Fruit fly (Drosophila melanogaster) whole organism, wandering third instar larva: ENCODE data around the gene CG16719.

Experiments used
- Abd-B ChIP-seq: fragments of >200 bp; optimal IDR thresholded peaks from 2 replicates; lab custom pipeline; 2017; ENCODE audit warnings: missing biosample characterization, missing genetic modification characterization
- CrebA ChIP-seq: fragments of 200-800 bp; sonication (Bioruptor generic); optimal IDR thresholded peaks from 2 replicates; lab custom pipeline; 2016; ENCODE audit warnings: missing biosample characterization, mild to moderate bottlenecking, missing genetic modification characterization, borderline replicate concordance
- Dfd ChIP-seq: fragments of >200 bp; optimal IDR thresholded peaks from 2 replicates; lab custom pipeline; 2017; ENCODE audit warnings: missing biosample characterization, missing genetic modification characterization
- Dif ChIP-seq: fragments of 200-275, 200-300 bp; sonication (Bioruptor generic); optimal IDR thresholded peaks from 2 replicates; lab custom pipeline; 2018; ENCODE audit warnings: missing biosample characterization, missing genetic modification characterization; ENCODE audit not compliant: partially characterized antibody
- GATAd ChIP-seq: sonication (Bioruptor generic); optimal IDR thresholded peaks from 2 replicates; lab custom pipeline; 2016; ENCODE audit warnings: missing biosample characterization, missing genetic modification characterization
- HLH106 ChIP-seq: fragments of 200-800 bp; optimal IDR thresholded peaks from 3 replicates; lab custom pipeline; 2019; ENCODE audit warnings: missing biosample characterization, mild to moderate bottlenecking, missing genetic modification characterization, moderate library complexity
- Hnf4 ChIP-seq: fragments of 200-800 bp; sonication (Bioruptor generic); optimal IDR thresholded peaks from 2 replicates; lab custom pipeline; 2016; ENCODE audit warnings: missing biosample characterization, mild to moderate bottlenecking, missing genetic modification characterization
- Hr83 ChIP-seq: fragments of 200-300 bp; sonication (Bioruptor generic); optimal IDR thresholded peaks from 2 replicates; lab custom pipeline; 2016; ENCODE audit warnings: missing biosample characterization, mild to moderate bottlenecking, missing genetic modification characterization, moderate library complexity; ENCODE audit not compliant: poor library complexity, severe bottlenecking
- Jra ChIP-seq: sonication (Bioruptor generic); optimal IDR thresholded peaks from 2 replicates; lab custom pipeline; 2016; ENCODE audit warnings: missing biosample characterization, missing genetic modification characterization
- Myc ChIP-seq: fragments of >200 bp; optimal IDR thresholded peaks from 2 replicates; lab custom pipeline; 2017
- N ChIP-seq: fragments of >200 bp; optimal IDR thresholded peaks from 2 replicates; lab custom pipeline; 2018; ENCODE audit warnings: missing biosample characterization, missing external identifiers, missing genetic modification characterization
- OdsH ChIP-seq: fragments of 200-800 bp; sonication (Bioruptor generic); optimal IDR thresholded peaks from 2 replicates; lab custom pipeline; 2016; ENCODE audit warnings: missing biosample characterization, mild to moderate bottlenecking, missing genetic modification characterization
- Rel ChIP-seq, 2 experiments: fragments of 200-800 bp; sonication (Bioruptor generic) in 1 of 2; optimal IDR thresholded peaks; 2 replicates in 1 of 2; 3 replicates in 1 of 2; lab custom pipeline; 2016 to 2019; ENCODE audit warnings: mild to moderate bottlenecking in 2 of 2, missing biosample characterization in 2 of 2, missing genetic modification characterization in 2 of 2, moderate library complexity in 1 of 2
- Sp1 ChIP-seq: fragments of 200-800 bp; sonication (Bioruptor generic); optimal IDR thresholded peaks from 3 replicates; lab custom pipeline; 2019; ENCODE audit warnings: missing biosample characterization, mild to moderate bottlenecking, missing genetic modification characterization, moderate library complexity
- Vsx2 ChIP-seq: fragments of 200-300, 225-300 bp; sonication (Bioruptor generic); optimal IDR thresholded peaks from 2 replicates; lab custom pipeline; 2018; ENCODE audit warnings: missing biosample characterization, missing genetic modification characterization; ENCODE audit not compliant: partially characterized antibody
- dmrt93B ChIP-seq: fragments of 200-800 bp; sonication (Bioruptor generic); optimal IDR thresholded peaks from 2 replicates; lab custom pipeline; 2018; ENCODE audit warnings: missing biosample characterization, mild to moderate bottlenecking, missing genetic modification characterization
- dsf ChIP-seq: sonication (Bioruptor generic); optimal IDR thresholded peaks from 2 replicates; lab custom pipeline; 2016; ENCODE audit warnings: missing biosample characterization, missing genetic modification characterization, borderline replicate concordance
- ey ChIP-seq: fragments of 200-800 bp; sonication (Bioruptor generic); optimal IDR thresholded peaks from 2 replicates; lab custom pipeline; 2016; ENCODE audit warnings: missing biosample characterization, missing genetic modification characterization
- foxo ChIP-seq, 2 experiments: fragments of 200-800 bp; sonication (Bioruptor generic); optimal IDR thresholded peaks; 2 replicates in 1 of 2; 3 replicates in 1 of 2; lab custom pipeline; 2016 to 2017; ENCODE audit warnings: missing biosample characterization in 2 of 2, missing genetic modification characterization in 2 of 2
- h ChIP-seq: fragments of 200-800 bp; sonication (Bioruptor generic); optimal IDR thresholded peaks from 3 replicates; lab custom pipeline; 2016; ENCODE audit warnings: missing biosample characterization, mild to moderate bottlenecking, missing genetic modification characterization
- lola ChIP-seq: fragments of >200 bp; optimal IDR thresholded peaks from 2 replicates; lab custom pipeline; 2017; ENCODE audit warnings: missing biosample characterization, missing genetic modification characterization
- pan ChIP-seq: fragments of >200 bp; optimal IDR thresholded peaks from 2 replicates; lab custom pipeline; 2017
- psq ChIP-seq: fragments of 200-800 bp; sonication (Bioruptor generic); optimal IDR thresholded peaks from 3 replicates; lab custom pipeline; 2017; ENCODE audit warnings: missing biosample characterization, mild to moderate bottlenecking, missing genetic modification characterization, moderate library complexity
- rgr ChIP-seq: fragments of 200-800 bp; sonication (Bioruptor generic); optimal IDR thresholded peaks from 3 replicates; lab custom pipeline; 2016; ENCODE audit warnings: missing biosample characterization, mild to moderate bottlenecking, missing genetic modification characterization
- sage ChIP-seq: fragments of 200-800 bp; sonication (Bioruptor generic); optimal IDR thresholded peaks from 2 replicates; lab custom pipeline; 2016; ENCODE audit warnings: missing biosample characterization, mild to moderate bottlenecking, missing genetic modification characterization
- sv ChIP-seq: fragments of 200-800 bp; sonication (Bioruptor generic); optimal IDR thresholded peaks from 3 replicates; lab custom pipeline; 2016; ENCODE audit warnings: missing biosample characterization, missing genetic modification characterization
- usp ChIP-seq: fragments of >200 bp; optimal IDR thresholded peaks from 2 replicates; lab custom pipeline; 2017; ENCODE audit warnings: missing biosample characterization, missing genetic modification characterization
- woc ChIP-seq: sonication (Bioruptor generic); optimal IDR thresholded peaks from 2 replicates; lab custom pipeline; 2016; ENCODE audit warnings: missing biosample characterization, mild to moderate bottlenecking, missing genetic modification characterization

The CG16719 gene

DNA sequence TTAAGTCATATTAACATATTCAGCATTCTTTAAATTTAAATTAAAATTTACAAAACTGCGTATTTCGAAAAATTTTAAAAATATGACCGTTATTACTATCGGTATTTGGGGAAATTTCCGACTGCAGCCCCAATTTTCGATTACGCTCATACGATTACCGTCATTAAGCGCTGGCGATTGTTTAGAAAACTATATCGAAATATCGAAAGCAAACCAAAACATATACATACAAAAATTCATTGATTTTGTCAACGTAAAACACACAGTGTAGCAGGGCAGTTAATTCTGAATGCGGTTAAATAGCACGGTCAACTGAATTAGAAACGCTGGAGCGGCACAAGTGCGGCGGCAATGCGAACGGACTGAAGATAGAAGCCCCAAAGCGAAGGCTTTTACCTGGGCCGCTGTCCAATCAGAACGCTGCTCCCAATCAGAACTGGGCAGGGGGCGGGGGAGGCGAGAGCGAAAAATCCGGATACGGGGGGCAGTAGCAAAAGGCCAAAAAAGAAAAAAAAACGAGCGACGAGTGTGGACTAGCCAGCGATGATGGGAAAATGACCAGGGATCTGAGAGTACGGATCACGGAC lies 19.3 kb downstream of the CG16719 start, which contains the start of gene CG16711:
Gene CG16711, plus strand, starts transcription at position 170 of the 587 bp plus-strand sequence.
- TF ChIP-seq Rel (GFP tag; optimal IDR thresholded peaks at IDR 0.05; lab: Kevin White, UChicago) (no peak), Rel (tag; optimal IDR thresholded peaks at IDR 0.05; lab: Kevin White, UChicago) (peak; percentile 38), Hr83 (GFP tag; lab: Kevin White, UChicago) (no peak)

DNA sequence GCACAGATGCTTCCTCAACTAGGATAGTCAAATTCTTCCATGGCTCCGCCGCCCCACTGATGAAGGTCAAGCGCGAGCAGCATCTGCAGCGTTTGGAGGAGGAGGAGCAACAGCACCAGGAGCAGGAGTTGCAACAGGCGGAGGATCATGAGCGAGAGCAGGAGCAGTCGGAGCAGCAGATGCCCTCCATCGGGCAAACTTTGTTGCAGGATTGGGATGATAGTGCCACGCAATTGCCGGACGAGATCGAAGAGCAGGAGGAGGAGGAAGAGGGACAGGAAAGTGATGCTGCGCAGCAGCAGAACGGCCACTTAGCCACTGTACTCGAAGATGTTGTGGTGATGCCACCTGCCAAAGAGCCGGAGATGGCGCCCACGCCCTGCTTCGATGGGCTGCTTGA lies 20.6 kb downstream of the CG16719 start:
- TF ChIP-seq rgr (GFP tag; lab: Kevin White, UChicago) (no peak), woc (no peak), Sp1 (GFP tag; lab: Kevin White, UChicago) (no peak), Hnf4 (GFP tag; lab: Kevin White, UChicago) (no peak), pan (lab: Kevin White, UChicago) (no peak), sv (no peak), Jra (GFP tag; lab: Kevin White, UChicago) (no peak), ey (no peak)

- TF ChIP-seq lola (GFP tag; lab: Kevin White, UChicago) (no peak), Dfd (GFP tag; lab: Kevin White, UChicago) (peak; percentile 96)
These were observed 23.8 kb downstream of the CG16719 start for dm6 chr3L:9708797-9709196.

- no peak for TF ChIP-seq dmrt93B
- TF ChIP-seq lola (GFP tag; lab: Kevin White, UChicago), result no peak
- no peak for TF ChIP-seq Rel (GFP tag; optimal IDR thresholded peaks at IDR 0.05; lab: Kevin White, UChicago)
- TF ChIP-seq Rel (tag; optimal IDR thresholded peaks at IDR 0.05; lab: Kevin White, UChicago), result peak; percentile 95
These were observed 26.2 kb downstream of the CG16719 start for dm6 chr3L:9711203-9711602.

dm6 chr3L:9712066-9712789 lies 27.3 kb downstream of the CG16719 start:
- TF ChIP-seq lola (GFP tag; lab: Kevin White, UChicago), result no peak
- no peak for TF ChIP-seq Hr83 (GFP tag; lab: Kevin White, UChicago)
- TF ChIP-seq N, result no peak
- no peak for TF ChIP-seq HLH106 (tag; lab: Kevin White, UChicago)
- TF ChIP-seq Vsx2 (GFP tag; lab: Kevin White, UChicago), result no peak
- TF ChIP-seq h, result peak; percentile 39
- no peak for TF ChIP-seq rgr (GFP tag; lab: Kevin White, UChicago)
- no peak for TF ChIP-seq pan (lab: Kevin White, UChicago)
- TF ChIP-seq Dfd (GFP tag; lab: Kevin White, UChicago), result no peak
- peak; percentile 24 for TF ChIP-seq psq
- no peak for TF ChIP-seq sv
- no peak for TF ChIP-seq Rel (GFP tag; optimal IDR thresholded peaks at IDR 0.05; lab: Kevin White, UChicago)
- TF ChIP-seq Rel (tag; optimal IDR thresholded peaks at IDR 0.05; lab: Kevin White, UChicago), result no peak
- no peak for TF ChIP-seq sage (GFP tag; lab: Kevin White, UChicago)
- peak; percentile 19 for TF ChIP-seq OdsH (GFP tag; lab: Kevin White, UChicago)
- TF ChIP-seq CrebA, result no peak
- peak; percentile 16 for TF ChIP-seq ey
- TF ChIP-seq Abd-B (GFP tag; lab: Kevin White, UChicago), result no peak
- TF ChIP-seq Dif (GFP tag; lab: Kevin White, UChicago), result no peak
- TF ChIP-seq Hnf4 (GFP tag; lab: Kevin White, UChicago), result no peak
- peak in 1 of 2 experiments; percentile 40 for TF ChIP-seq foxo (GFP tag; optimal IDR thresholded peaks at IDR 0.05; lab: Kevin White, UChicago)
- no peak for TF ChIP-seq Jra (GFP tag; lab: Kevin White, UChicago)
- no peak for TF ChIP-seq dsf (GFP tag; lab: Kevin White, UChicago)
- no peak for TF ChIP-seq Myc (lab: Kevin White, UChicago)

- TF ChIP-seq Myc (lab: Kevin White, UChicago), result no peak
- no peak for TF ChIP-seq Rel (GFP tag; optimal IDR thresholded peaks at IDR 0.05; lab: Kevin White, UChicago)
- peak; percentile 40 for TF ChIP-seq Rel (tag; optimal IDR thresholded peaks at IDR 0.05; lab: Kevin White, UChicago)
- no peak for TF ChIP-seq psq
- TF ChIP-seq Dif (GFP tag; lab: Kevin White, UChicago), result no peak
- no peak for TF ChIP-seq GATAd (GFP tag; lab: Kevin White, UChicago)
- TF ChIP-seq usp (GFP tag; lab: Kevin White, UChicago), result no peak
- no peak for TF ChIP-seq dmrt93B
- no peak for TF ChIP-seq dsf (GFP tag; lab: Kevin White, UChicago)
- TF ChIP-seq CrebA, result no peak
- no peak for TF ChIP-seq lola (GFP tag; lab: Kevin White, UChicago)
- TF ChIP-seq Hr83 (GFP tag; lab: Kevin White, UChicago), result peak; percentile 30
- no peak for TF ChIP-seq rgr (GFP tag; lab: Kevin White, UChicago)
- TF ChIP-seq foxo (GFP tag; optimal IDR thresholded peaks at IDR 0.05; lab: Kevin White, UChicago), result no peak
- TF ChIP-seq HLH106 (tag; lab: Kevin White, UChicago), result no peak
These were observed 28.4 kb downstream of the CG16719 start, which contains the start of gene SH3PX1 for dm6 chr3L:9713383-9713827. Gene SH3PX1, minus strand, starts transcription at chr3L:9713827.
